Fruit fly (Drosophila melanogaster) whole organism, embryonic: ENCODE measurements around the gene CG33181.

ENCODE experiments used
- Atf6 ChIP-seq: fragments of 200-800 bp; sonication (Bioruptor generic); IDR thresholded peaks from 2 replicates; pipeline ENCODE4 v1.3.6; 2022; ENCODE audit warnings: missing biosample characterization, missing genetic modification characterization
- Awh ChIP-seq: fragments of 200-800 bp; sonication (Bioruptor generic); IDR thresholded peaks from 2 replicates; pipeline ENCODE4, ENCODE4 v1.3.6; 2022; ENCODE audit warnings: missing biosample characterization, missing genetic modification characterization
- CG10147 ChIP-seq: fragments of 200-800 bp; sonication (Bioruptor generic); optimal IDR thresholded peaks from 2 replicates; lab custom pipeline; 2019; ENCODE audit warnings: missing biosample characterization, mild to moderate bottlenecking, missing genetic modification characterization, moderate library complexity
- CG10267 ChIP-seq: fragments of 200-800 bp; sonication (Bioruptor generic); optimal IDR thresholded peaks from 2 replicates; lab custom pipeline; 2018; ENCODE audit warnings: missing biosample characterization, mild to moderate bottlenecking, missing genetic modification characterization, moderate library complexity
- CG12104 ChIP-seq: fragments of 200-800 bp; sonication (Bioruptor generic); optimal IDR thresholded peaks from 3 replicates; lab custom pipeline; 2016; ENCODE audit warnings: missing biosample characterization, missing genetic modification characterization
- CG14014 ChIP-seq: fragments of 200-800 bp; sonication (Bioruptor generic); IDR thresholded peaks from 2 replicates; pipeline ENCODE4 v1.3.6; 2022; ENCODE audit warnings: missing biosample characterization, missing genetic modification characterization
- CG15073 ChIP-seq: fragments of 200-800 bp; sonication (Bioruptor generic); optimal IDR thresholded peaks from 2 replicates; lab custom pipeline; 2016; ENCODE audit warnings: missing biosample characterization, missing genetic modification characterization
- CG15514 ChIP-seq: fragments of 200-800 bp; sonication (Bioruptor generic); optimal IDR thresholded peaks from 3 replicates; lab custom pipeline; 2017; ENCODE audit warnings: missing biosample characterization, missing genetic modification characterization, mild to moderate bottlenecking, moderate library complexity, missing genetic modification reagents
- CG16863 ChIP-seq: fragments of 200-800 bp; sonication (Bioruptor generic); optimal IDR thresholded peaks from 3 replicates; lab custom pipeline; 2016; ENCODE audit warnings: missing biosample characterization, missing genetic modification characterization
- CG1832 ChIP-seq: fragments of 200-800 bp; sonication (Bioruptor generic); optimal IDR thresholded peaks from 2 replicates; lab custom pipeline; 2017; ENCODE audit warnings: missing biosample characterization, mild to moderate bottlenecking, missing genetic modification characterization, inconsistent platforms
- CG2129 ChIP-seq: fragments of 200-800 bp; sonication (Bioruptor generic); IDR thresholded peaks from 2 replicates; pipeline ENCODE4 v1.3.6; 2022; ENCODE audit warnings: missing biosample characterization, missing genetic modification characterization; ENCODE audit not compliant: partially characterized antibody
- CG2678 ChIP-seq: fragments of 200-800 bp; sonication (Bioruptor generic); optimal IDR thresholded peaks from 3 replicates; lab custom pipeline; 2019; ENCODE audit warnings: missing biosample characterization, mild to moderate bottlenecking, missing genetic modification characterization, moderate library complexity
- CG30431 ChIP-seq: fragments of 200-800 bp; sonication (Bioruptor generic); optimal IDR thresholded peaks from 2 replicates; lab custom pipeline; 2017; ENCODE audit warnings: missing biosample characterization, missing genetic modification characterization
- CG3065 ChIP-seq: fragments of 200-800 bp; sonication (Bioruptor generic); optimal IDR thresholded peaks from 2 replicates; lab custom pipeline; 2016; ENCODE audit warnings: missing biosample characterization, missing genetic modification characterization
- CG4820 ChIP-seq: fragments of 200-800 bp; sonication (Bioruptor generic); optimal IDR thresholded peaks from 3 replicates; lab custom pipeline; 2016; ENCODE audit warnings: missing biosample characterization, missing genetic modification characterization
- CG6791 ChIP-seq: fragments of 200-800 bp; sonication (Bioruptor generic); IDR thresholded peaks from 3 replicates; pipeline ENCODE4 v1.3.6; 2022; ENCODE audit warnings: missing biosample characterization, missing genetic modification characterization; ENCODE audit not compliant: partially characterized antibody
- CG7786 ChIP-seq: fragments of 200-800 bp; sonication (Bioruptor generic); optimal IDR thresholded peaks from 2 replicates; lab custom pipeline; 2016; ENCODE audit warnings: missing biosample characterization, missing genetic modification characterization
- CG8290 ChIP-seq, 3 experiments: fragments of 200-800 bp; sonication (Bioruptor generic); optimal IDR thresholded peaks; 2 replicates each; lab custom pipeline; 2016 to 2019; ENCODE audit warnings: missing biosample characterization in 3 of 3, missing genetic modification characterization in 3 of 3, mild to moderate bottlenecking in 2 of 3, moderate library complexity in 1 of 3
- CG9727 ChIP-seq: fragments of 200-800 bp; sonication (Bioruptor generic); optimal IDR thresholded peaks from 3 replicates; lab custom pipeline; 2017; ENCODE audit warnings: missing biosample characterization, mild to moderate bottlenecking, missing genetic modification characterization
- CTCF ChIP-seq: fragments of 200-800 bp; sonication (Bioruptor generic); optimal IDR thresholded peaks from 2 replicates; lab custom pipeline; 2017; ENCODE audit warnings: missing biosample characterization, mild to moderate bottlenecking, missing genetic modification characterization, moderate library complexity
- Dek ChIP-seq: fragments of 200-800 bp; sonication (Bioruptor generic); optimal IDR thresholded peaks from 3 replicates; lab custom pipeline; 2019; ENCODE audit warnings: missing biosample characterization, mild to moderate bottlenecking, missing genetic modification characterization, moderate library complexity
- Dip3 ChIP-seq: fragments of 200-800 bp; sonication (Bioruptor generic); optimal IDR thresholded peaks from 3 replicates; lab custom pipeline; 2016; ENCODE audit warnings: missing biosample characterization, missing genetic modification characterization
- Hsf ChIP-seq: fragments of 200-800 bp; sonication (Bioruptor generic); optimal IDR thresholded peaks from 3 replicates; lab custom pipeline; 2016; ENCODE audit warnings: missing biosample characterization, missing genetic modification characterization
- Max ChIP-seq: fragments of 200-800 bp; sonication (Bioruptor generic); optimal IDR thresholded peaks from 2 replicates; lab custom pipeline; 2016; ENCODE audit warnings: missing biosample characterization, mild to moderate bottlenecking, missing genetic modification characterization
- Med ChIP-seq: fragments of 200-800 bp; sonication (Bioruptor generic); peaks from one replicate; lab custom pipeline; 2016; ENCODE audit warnings: missing biosample characterization, missing genetic modification characterization, mild to moderate bottlenecking, inconsistent platforms, moderate library complexity
- Pdp1 ChIP-seq, 2 experiments: fragments of 200-800 bp; sonication (Bioruptor generic); optimal IDR thresholded peaks; 3 replicates each; lab custom pipeline; 2016; ENCODE audit warnings: missing biosample characterization in 2 of 2, missing genetic modification characterization in 2 of 2, mild to moderate bottlenecking in 1 of 2, moderate library complexity in 1 of 2
- Six4 ChIP-seq: fragments of 200-800 bp; sonication (Bioruptor generic); optimal IDR thresholded peaks from 2 replicates; lab custom pipeline; 2016; ENCODE audit warnings: missing biosample characterization, missing genetic modification characterization
- Taf1 ChIP-seq: fragments of 200-800 bp; sonication (Bioruptor generic); IDR thresholded peaks from 2 replicates; pipeline ENCODE4 v1.3.6; 2022; ENCODE audit warnings: missing biosample characterization, missing genetic modification characterization
- aop ChIP-seq: fragments of 200-800 bp; sonication (Bioruptor generic); IDR thresholded peaks from 2 replicates; pipeline ENCODE4 v1.3.6; 2022; ENCODE audit warnings: missing biosample characterization, missing genetic modification characterization
- ap ChIP-seq: fragments of 200-800 bp; sonication (Bioruptor generic); IDR thresholded peaks from 2 replicates; pipeline ENCODE4 v1.3.6; 2022; ENCODE audit warnings: missing biosample characterization, missing genetic modification characterization
- cg ChIP-seq: fragments of 200-800 bp; sonication (Bioruptor generic); optimal IDR thresholded peaks from 3 replicates; lab custom pipeline; 2019; ENCODE audit warnings: missing biosample characterization, mild to moderate bottlenecking, missing genetic modification characterization, moderate library complexity
- corto ChIP-seq: fragments of 200-800 bp; sonication (Bioruptor generic); optimal IDR thresholded peaks from 2 replicates; lab custom pipeline; 2016; ENCODE audit warnings: missing biosample characterization, mild to moderate bottlenecking, missing genetic modification characterization, moderate library complexity
- cwo ChIP-seq: fragments of 200-800 bp; sonication (Bioruptor generic); optimal IDR thresholded peaks from 3 replicates; lab custom pipeline; 2017; ENCODE audit warnings: missing biosample characterization, missing genetic modification characterization, mild to moderate bottlenecking, moderate library complexity, missing genetic modification reagents
- dimm ChIP-seq: fragments of 200-800 bp; sonication (Bioruptor generic); IDR thresholded peaks from 2 replicates; pipeline ENCODE4 v1.3.6; 2022; ENCODE audit warnings: missing biosample characterization, missing genetic modification characterization
- dm ChIP-seq: fragments of 200-800 bp; sonication (Bioruptor generic); optimal IDR thresholded peaks from 3 replicates; lab custom pipeline; 2016; ENCODE audit warnings: missing biosample characterization, missing genetic modification characterization
- dmrt99B ChIP-seq: fragments of 200-800 bp; sonication (Bioruptor generic); optimal IDR thresholded peaks from 2 replicates; lab custom pipeline; 2018; ENCODE audit warnings: missing biosample characterization, mild to moderate bottlenecking, missing genetic modification characterization, moderate library complexity
- emc ChIP-seq: fragments of 200-800 bp; sonication (Bioruptor generic); optimal IDR thresholded peaks from 2 replicates; lab custom pipeline; 2016; ENCODE audit warnings: missing biosample characterization, missing genetic modification characterization
- gro ChIP-seq: fragments of 200-800 bp; sonication (Bioruptor generic); optimal IDR thresholded peaks from 2 replicates; lab custom pipeline; 2016; ENCODE audit warnings: missing biosample characterization, missing genetic modification characterization
- gt ChIP-seq: fragments of 200-800 bp; sonication (Bioruptor generic); IDR thresholded peaks from 2 replicates; pipeline ENCODE4 v1.3.6; 2022; ENCODE audit warnings: missing biosample characterization, missing genetic modification characterization
- hbn ChIP-seq: fragments of 200-800 bp; sonication (Bioruptor generic); IDR thresholded peaks from 2 replicates; pipeline ENCODE4 v1.3.6; 2022; ENCODE audit warnings: missing biosample characterization, missing genetic modification characterization; ENCODE audit not compliant: partially characterized antibody
- lilli ChIP-seq: fragments of 200-800 bp; sonication (Bioruptor generic); optimal IDR thresholded peaks from 3 replicates; lab custom pipeline; 2016; ENCODE audit warnings: missing biosample characterization, missing genetic modification characterization
- mam ChIP-seq: fragments of 200-800 bp; sonication (Bioruptor generic); optimal IDR thresholded peaks from 3 replicates; lab custom pipeline; 2016; ENCODE audit warnings: missing biosample characterization, missing genetic modification characterization
- p53 ChIP-seq: fragments of 200-800 bp; sonication (Bioruptor generic); optimal IDR thresholded peaks from 2 replicates; lab custom pipeline; 2016; ENCODE audit warnings: missing biosample characterization, missing genetic modification characterization
- tap ChIP-seq: fragments of 200-800 bp; optimal IDR thresholded peaks from 3 replicates; lab custom pipeline; 2019; ENCODE audit warnings: missing biosample characterization, mild to moderate bottlenecking, missing genetic modification characterization, moderate library complexity
- tgo ChIP-seq: fragments of 200-800 bp; sonication (Bioruptor generic); IDR thresholded peaks from 3 replicates; pipeline ENCODE4 v1.3.6; 2022; ENCODE audit warnings: missing biosample characterization, missing genetic modification characterization
- tup ChIP-seq: fragments of 200-800 bp; sonication (Bioruptor generic); optimal IDR thresholded peaks from 2 replicates; lab custom pipeline; 2016; ENCODE audit warnings: missing biosample characterization, mild to moderate bottlenecking, missing genetic modification characterization, moderate library complexity
- vnd ChIP-seq: fragments of 200-800 bp; sonication (Bioruptor generic); IDR thresholded peaks from 3 replicates; pipeline ENCODE4 v1.3.6; 2022; ENCODE audit warnings: missing biosample characterization, missing genetic modification characterization; ENCODE audit not compliant: partially characterized antibody
- wor ChIP-seq: fragments of 200-800 bp; sonication (Bioruptor generic); IDR thresholded peaks from 2 replicates; pipeline ENCODE4 v1.3.6; 2022; ENCODE audit warnings: missing biosample characterization, missing genetic modification characterization
- zf30C ChIP-seq: fragments of 200-800 bp; sonication (Bioruptor generic); optimal IDR thresholded peaks from 3 replicates; lab custom pipeline; 2018; ENCODE audit warnings: missing biosample characterization, mild to moderate bottlenecking, missing genetic modification characterization

The CG33181 gene

DNA sequence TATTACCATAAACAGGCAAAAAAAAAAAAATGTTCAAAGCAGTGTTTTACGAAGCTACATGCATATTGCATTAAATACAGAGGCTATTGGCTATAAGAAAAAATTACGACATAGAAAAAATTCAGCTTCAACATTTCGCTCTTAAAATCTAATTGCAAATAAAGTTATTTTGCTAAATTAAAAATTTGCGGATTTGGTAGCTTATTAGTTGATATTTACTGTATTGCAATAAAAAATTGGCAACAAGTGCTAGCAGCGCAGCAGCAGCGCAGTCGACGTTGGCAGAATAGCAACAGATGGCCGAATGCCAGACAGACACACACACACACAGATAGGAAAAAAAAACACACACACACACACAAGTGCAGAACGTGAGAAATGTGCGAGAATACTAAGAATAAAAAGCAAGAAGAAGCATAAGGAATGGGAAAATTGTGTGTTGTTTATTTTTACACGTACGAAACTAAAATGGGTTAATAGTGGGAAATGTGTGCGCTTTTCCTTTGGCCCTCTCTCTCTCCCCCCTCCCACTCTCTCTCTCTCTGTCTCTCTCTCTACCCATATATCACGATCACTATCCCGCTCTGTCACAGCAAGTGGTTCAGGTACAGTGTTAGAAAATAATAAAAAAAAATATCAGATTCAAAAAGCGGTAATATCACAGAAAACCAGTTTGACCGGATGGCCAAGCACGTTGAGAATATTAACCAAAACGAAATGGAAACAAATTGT lies 44.6 kb downstream of the CG33181 start (continued):
- TF ChIP-seq CG9727 (GFP tag; lab: Kevin White, UChicago): peak; percentile 34
- TF ChIP-seq Dip3: no peak
- no peak for TF ChIP-seq lilli (GFP tag; lab: Kevin White, UChicago)
- TF ChIP-seq CG30431: no peak
- TF ChIP-seq Atf6: peak; percentile 61; the same call in 1 of the 2 replicates
- TF ChIP-seq Awh (GFP tag; lab: Robert Waterston, UW): 0 out of 2 replicates have a peak, but pooled peaks have one; percentile 6
- TF ChIP-seq Taf1 (GFP tag; lab: Robert Waterston, UW): peak; percentile 23; the same call in 1 of the 2 replicates
- no peak for TF ChIP-seq CG6791 (GFP tag; lab: Robert Waterston, UW)
- peak; percentile 41 for TF ChIP-seq CG2678
- no peak for TF ChIP-seq dm (GFP tag; lab: Kevin White, UChicago)
- no peak for TF ChIP-seq tap (tag; lab: Kevin White, UChicago)
- TF ChIP-seq aop (GFP tag; lab: Robert Waterston, UW): no peak
- TF ChIP-seq CG16863 (GFP tag; lab: Kevin White, UChicago): no peak
- TF ChIP-seq CG10267 (tag; lab: Kevin White, UChicago): peak; percentile 52
- no peak for TF ChIP-seq CG3065 (GFP tag; lab: Kevin White, UChicago)
- TF ChIP-seq CG14014 (GFP tag; lab: Robert Waterston, UW): peak; percentile 51
- no peak for TF ChIP-seq CG4820 (GFP tag; lab: Kevin White, UChicago)
- TF ChIP-seq corto (GFP tag; lab: Kevin White, UChicago): no peak
- TF ChIP-seq CG1832 (GFP tag; lab: Kevin White, UChicago): no peak
- TF ChIP-seq gt: no peak
- no peak for TF ChIP-seq CG12104
- peak; percentile 28; the same call in 2 of the 3 replicates for TF ChIP-seq tgo
- TF ChIP-seq CG15514 (GFP tag; lab: Kevin White, UChicago): peak; percentile 16
- TF ChIP-seq CG7786 (GFP tag; lab: Kevin White, UChicago): no peak
- no peak for TF ChIP-seq dimm (GFP tag; lab: Robert Waterston, UW)
- peak; percentile 85 for TF ChIP-seq Med (GFP tag; lab: Kevin White, UChicago)
- TF ChIP-seq CG8290 (GFP tag; optimal IDR thresholded peaks at IDR 0.05; lab: Kevin White, UChicago): no peak
- peak in 1 of 2 experiments; percentile 12 for TF ChIP-seq CG8290 (tag; optimal IDR thresholded peaks at IDR 0.05; lab: Kevin White, UChicago)
- TF ChIP-seq Hsf: peak; percentile 16

DNA sequence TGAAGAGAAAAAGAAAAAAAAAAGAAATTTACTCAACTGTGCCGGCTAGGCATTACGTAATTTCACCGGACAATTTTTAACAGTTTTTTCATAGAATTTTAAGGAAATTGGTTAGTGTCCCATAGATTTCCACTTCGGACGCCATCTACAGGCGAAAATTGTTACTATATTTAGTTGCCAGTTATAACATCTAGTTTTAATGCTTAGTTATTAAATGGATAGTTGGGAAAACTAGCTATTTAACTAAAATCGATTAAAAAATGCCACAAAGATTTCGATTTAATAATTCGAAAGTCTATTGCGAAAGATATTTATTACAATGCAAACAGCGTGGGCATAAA lies 45.1 kb downstream of the CG33181 start:
- no peak for TF ChIP-seq cwo
- TF ChIP-seq CTCF: peak; percentile 77
- TF ChIP-seq CG15073 (GFP tag; lab: Kevin White, UChicago): no peak
- TF ChIP-seq ap (GFP tag; lab: Robert Waterston, UW): no peak
- no peak for TF ChIP-seq Dek (tag; lab: Kevin White, UChicago)
- TF ChIP-seq cg: no peak
- no peak for TF ChIP-seq hbn (GFP tag; lab: Robert Waterston, UW)
- no peak for TF ChIP-seq tup (GFP tag; lab: Kevin White, UChicago)
- no peak for TF ChIP-seq zf30C (GFP tag; lab: Kevin White, UChicago)
- peak in 1 of 2 experiments; percentile 60 for TF ChIP-seq Pdp1 (GFP tag; optimal IDR thresholded peaks at IDR 0.05; lab: Kevin White, UChicago)

DNA sequence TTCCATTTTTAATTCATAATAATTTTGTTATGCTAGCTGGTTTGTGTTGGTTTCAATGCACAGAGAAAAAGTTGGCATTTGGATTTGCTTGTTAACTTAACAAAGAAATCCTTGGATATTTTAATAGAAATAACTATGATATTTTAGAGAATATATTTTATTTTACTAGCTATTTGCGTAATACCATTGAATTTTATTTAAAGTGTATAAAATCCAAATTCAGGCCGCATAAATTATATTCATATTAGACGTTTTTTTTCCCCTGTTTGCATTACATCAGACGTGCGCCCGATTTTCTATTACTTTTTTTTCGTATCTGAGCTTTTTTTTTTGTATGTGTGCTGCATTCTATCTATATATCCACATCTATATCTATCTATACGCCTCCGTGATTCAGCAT lies 45.6 kb downstream of the CG33181 start:
- no peak for TF ChIP-seq emc
- no peak for TF ChIP-seq vnd (GFP tag; lab: Robert Waterston, UW)
- TF ChIP-seq CG2129: no peak
- TF ChIP-seq wor: peak; percentile 32; the same call in 1 of the 2 replicates
- TF ChIP-seq mam (GFP tag; lab: Kevin White, UChicago): no peak
- TF ChIP-seq gro (GFP tag; lab: Kevin White, UChicago): no peak
- no peak for TF ChIP-seq tup (GFP tag; lab: Kevin White, UChicago)
- no peak for TF ChIP-seq gt
- peak; percentile 54 for TF ChIP-seq dmrt99B (tag; lab: Kevin White, UChicago)
- no peak for TF ChIP-seq CG6791 (GFP tag; lab: Robert Waterston, UW)
- TF ChIP-seq p53 (GFP tag; lab: Kevin White, UChicago): no peak
- TF ChIP-seq Six4 (GFP tag; lab: Kevin White, UChicago): no peak
- TF ChIP-seq CG10147: no peak
- no peak for TF ChIP-seq Max (GFP tag; lab: Kevin White, UChicago)
